Worm (Caenorhabditis elegans) whole organism, young adult: ENCODE measurements around the gene W03B1.9.

Experiments
- F22D6.2 ChIP-seq: sonication (generic microtip); optimal IDR thresholded peaks from 2 replicates; lab custom pipeline; 2016; ENCODE audit warnings: mild to moderate bottlenecking, missing genetic modification characterization, missing compliant biosample characterization
- F23B12.7 ChIP-seq: sonication (generic microtip); optimal IDR thresholded peaks from 2 replicates; lab custom pipeline; 2017; ENCODE audit warnings: missing genetic modification characterization, mild to moderate bottlenecking, missing compliant biosample characterization, antibody characterized with exemption, moderate library complexity; ENCODE audit not compliant: insufficient read depth
- F49E8.2 ChIP-seq: sonication (generic microtip); optimal IDR thresholded peaks from 3 replicates; lab custom pipeline; 2017; ENCODE audit warnings: missing genetic modification characterization, mild to moderate bottlenecking, missing compliant biosample characterization, antibody characterized with exemption, moderate library complexity; ENCODE audit not compliant: insufficient read depth
- K12H6.12 ChIP-seq: fragments of 200-800 bp; sonication (Bioruptor generic); optimal IDR thresholded peaks from 2 replicates; lab custom pipeline; 2018; ENCODE audit warnings: mild to moderate bottlenecking, missing genetic modification characterization, missing compliant biosample characterization
- Y67H2A.10 ChIP-seq: fragments of 200-800 bp; sonication (Bioruptor generic); conservative IDR thresholded peaks from 2 replicates; pipeline ENCODE4 v1.3.6; 2022; ENCODE audit warnings: missing genetic modification reagents, missing genetic modification characterization, missing compliant biosample characterization
- ama-1 ChIP-seq, 3 experiments: fragments of 150-350 bp in 1 of 3; sonication (generic microtip) in 2 of 3; optimal IDR thresholded peaks; 2 replicates each; lab custom pipeline; 2014 to 2018; ENCODE audit warnings: missing biosample characterization in 2 of 3, missing genetic modification characterization in 2 of 3, missing genetic modification reagents in 2 of 3
- atf-7 ChIP-seq: sonication (generic microtip); optimal IDR thresholded peaks from 2 replicates; lab custom pipeline; 2017; ENCODE audit warnings: mild to moderate bottlenecking, missing genetic modification characterization, missing compliant biosample characterization
- bed-2 ChIP-seq: fragments of 200-800 bp; sonication (Bioruptor generic); IDR thresholded peaks from 2 replicates; pipeline ENCODE4 v1.3.6; 2022; ENCODE audit warnings: missing genetic modification reagents, missing genetic modification characterization, missing compliant biosample characterization
- ccch-3 ChIP-seq: fragments of 200-800 bp; sonication (Bioruptor generic); optimal IDR thresholded peaks from 2 replicates; lab custom pipeline; 2018; ENCODE audit warnings: mild to moderate bottlenecking, missing genetic modification characterization, missing compliant biosample characterization
- cebp-1 ChIP-seq, 2 experiments: fragments of 200-800 bp in 1 of 2; sonication (Bioruptor generic) in 1 of 2; sonication (generic microtip) in 1 of 2; IDR thresholded peaks in 1 of 2; optimal IDR thresholded peaks in 1 of 2; 2 replicates each; pipeline versions ENCODE4 v1.3.6 to Lab custom; 2017 to 2022; ENCODE audit warnings: missing compliant biosample characterization in 2 of 2, missing genetic modification characterization in 2 of 2, mild to moderate bottlenecking in 1 of 2, missing genetic modification reagents in 1 of 2, moderate library complexity in 1 of 2
- cebp-2 ChIP-seq: fragments of 200-800 bp; sonication (Bioruptor generic); IDR thresholded peaks from 2 replicates; pipeline ENCODE4 v1.3.6; 2022; ENCODE audit warnings: missing genetic modification characterization, missing compliant biosample characterization
- ceh-27 ChIP-seq: fragments of 200-800 bp; sonication (Bioruptor generic); optimal IDR thresholded peaks from 2 replicates; lab custom pipeline; 2018; ENCODE audit warnings: mild to moderate bottlenecking, missing genetic modification characterization, moderate library complexity, missing compliant biosample characterization
- ceh-40 ChIP-seq: fragments of 200-800 bp; sonication (Bioruptor generic); IDR thresholded peaks from 2 replicates; pipeline ENCODE4 v1.3.6; 2022; ENCODE audit warnings: missing genetic modification characterization, missing compliant biosample characterization
- ceh-91 ChIP-seq: fragments of 200-800 bp; sonication (Bioruptor generic); IDR thresholded peaks from 2 replicates; pipeline ENCODE4 v1.3.6; 2022; ENCODE audit warnings: missing genetic modification reagents, missing genetic modification characterization, missing compliant biosample characterization
- egl-18 ChIP-seq: fragments of 200-800 bp; sonication (Bioruptor generic); IDR thresholded peaks from 2 replicates; pipeline ENCODE4 v1.3.6; 2022; ENCODE audit warnings: missing genetic modification reagents, missing genetic modification characterization, missing compliant biosample characterization
- egrh-3 ChIP-seq: fragments of 200-800 bp; sonication (Bioruptor generic); IDR thresholded peaks from 2 replicates; pipeline ENCODE4 v1.3.6; 2022; ENCODE audit warnings: missing genetic modification reagents, missing genetic modification characterization, missing compliant biosample characterization
- gei-17 ChIP-seq: fragments of 200-800 bp; sonication (Bioruptor generic); optimal IDR thresholded peaks from 2 replicates; lab custom pipeline; 2018; ENCODE audit warnings: mild to moderate bottlenecking, missing genetic modification characterization, missing compliant biosample characterization
- hmg-1.2 ChIP-seq: fragments of 200-800 bp; sonication (Bioruptor generic); IDR thresholded peaks from 2 replicates; pipeline ENCODE4 v1.3.6; 2022; ENCODE audit warnings: missing genetic modification reagents, missing genetic modification characterization, missing compliant biosample characterization
- hmg-20 ChIP-seq: fragments of 200-800 bp; sonication (Bioruptor generic); IDR thresholded peaks from 2 replicates; pipeline ENCODE4 v1.3.6; 2022; ENCODE audit warnings: missing genetic modification reagents, missing genetic modification characterization, missing compliant biosample characterization
- let-526 ChIP-seq: fragments of 200-800 bp; sonication (Bioruptor generic); IDR thresholded peaks from 2 replicates; pipeline ENCODE4 v1.3.6; 2022; ENCODE audit warnings: missing genetic modification reagents, missing genetic modification characterization, missing compliant biosample characterization
- let-607 ChIP-seq, 2 experiments: fragments of 200-800 bp in 1 of 2; sonication (Bioruptor generic) in 1 of 2; sonication (generic microtip) in 1 of 2; optimal IDR thresholded peaks; 2 replicates each; lab custom pipeline; 2016 to 2018; ENCODE audit warnings: mild to moderate bottlenecking in 2 of 2, missing compliant biosample characterization in 2 of 2, missing genetic modification characterization in 2 of 2, moderate library complexity in 2 of 2, missing genotype in 1 of 2
- lin-26 ChIP-seq: fragments of 200-800 bp; sonication (Bioruptor generic); IDR thresholded peaks from 2 replicates; pipeline ENCODE4 v1.3.6; 2022; ENCODE audit warnings: missing genetic modification reagents, missing genetic modification characterization, missing compliant biosample characterization
- lin-35 ChIP-seq, 3 experiments: fragments of 150-350 bp in 2 of 3; sonication (generic microtip) in 1 of 3; optimal IDR thresholded peaks; 2 replicates each; lab custom pipeline; 2014 to 2018; ENCODE audit warnings: missing biosample characterization in 3 of 3, missing genetic modification characterization in 3 of 3, missing genetic modification reagents in 3 of 3
- lin-40 ChIP-seq: sonication (generic microtip); optimal IDR thresholded peaks from 2 replicates; lab custom pipeline; 2016; ENCODE audit warnings: missing genetic modification characterization, mild to moderate bottlenecking, missing compliant biosample characterization, missing genotype, missing genetic modification reagents
- lin-54 ChIP-seq: fragments of 200-800 bp; sonication (Bioruptor generic); optimal IDR thresholded peaks from 2 replicates; lab custom pipeline; 2018; ENCODE audit warnings: mild to moderate bottlenecking, missing genetic modification characterization, missing compliant biosample characterization
- mxl-1 ChIP-seq: sonication (generic microtip); optimal IDR thresholded peaks from 2 replicates; lab custom pipeline; 2016; ENCODE audit warnings: missing genetic modification characterization, missing compliant biosample characterization
- nfyb-1 ChIP-seq: fragments of 200-800 bp; sonication (Bioruptor generic); IDR thresholded peaks from 2 replicates; pipeline ENCODE4 v1.3.6; 2022; ENCODE audit warnings: missing genetic modification reagents, missing genetic modification characterization, missing compliant biosample characterization
- nhr-27 ChIP-seq: fragments of 200-800 bp; sonication (Bioruptor generic); optimal IDR thresholded peaks from 2 replicates; lab custom pipeline; 2018; ENCODE audit warnings: mild to moderate bottlenecking, missing genetic modification characterization, moderate library complexity, missing compliant biosample characterization
- nhr-90 ChIP-seq: sonication (generic microtip); optimal IDR thresholded peaks from 2 replicates; lab custom pipeline; 2016; ENCODE audit warnings: missing genotype, mild to moderate bottlenecking, missing genetic modification characterization, missing compliant biosample characterization
- repo-1 ChIP-seq: sonication (generic microtip); optimal IDR thresholded peaks from 2 replicates; lab custom pipeline; 2017; ENCODE audit warnings: mild to moderate bottlenecking, missing genetic modification characterization, missing compliant biosample characterization
- snpc-1.3 ChIP-seq: sonication (generic microtip); optimal IDR thresholded peaks from 2 replicates; lab custom pipeline; 2017; ENCODE audit warnings: missing genetic modification characterization, mild to moderate bottlenecking, missing compliant biosample characterization, antibody characterized with exemption, moderate library complexity, missing genotype, missing genetic modification reagents; ENCODE audit not compliant: insufficient read depth
- snpc-4 ChIP-seq, 5 experiments: fragments of 150-350 bp in 1 of 5; sonication (generic microtip) in 4 of 5; optimal IDR thresholded peaks; 2 replicates each; lab custom pipeline; 2014 to 2018; ENCODE audit warnings: missing genetic modification characterization in 5 of 5, missing biosample characterization in 3 of 5, antibody characterized with exemption in 2 of 5, mild to moderate bottlenecking in 2 of 5, missing compliant biosample characterization in 2 of 5, missing genotype in 2 of 5, moderate library complexity in 2 of 5, missing genetic modification reagents in 1 of 5
- somi-1 ChIP-seq: fragments of 200-800 bp; sonication (Bioruptor generic); optimal IDR thresholded peaks from 2 replicates; lab custom pipeline; 2018; ENCODE audit warnings: mild to moderate bottlenecking, missing genetic modification characterization, missing compliant biosample characterization
- tbp1 ChIP-seq: fragments of 200-800 bp; sonication (Bioruptor generic); optimal IDR thresholded peaks from 2 replicates; lab custom pipeline; 2018; ENCODE audit warnings: mild to moderate bottlenecking, missing genetic modification characterization, missing compliant biosample characterization
- tbx-9 ChIP-seq: sonication (generic microtip); optimal IDR thresholded peaks from 2 replicates; lab custom pipeline; 2016; ENCODE audit warnings: borderline replicate concordance, missing genetic modification characterization, inconsistent platforms, missing compliant biosample characterization
- tlf-1 ChIP-seq: fragments of 200-800 bp; sonication (Bioruptor generic); optimal IDR thresholded peaks from 2 replicates; lab custom pipeline; 2018; ENCODE audit warnings: mild to moderate bottlenecking, missing genetic modification characterization, missing compliant biosample characterization
- unc-130 ChIP-seq: sonication (generic microtip); optimal IDR thresholded peaks from 2 replicates; lab custom pipeline; 2016; ENCODE audit warnings: missing genetic modification reagents, missing genetic modification characterization, missing compliant biosample characterization
- xnd-1 ChIP-seq: sonication (generic microtip); optimal IDR thresholded peaks from 2 replicates; lab custom pipeline; 2016; ENCODE audit warnings: missing genotype, missing genetic modification reagents, missing genetic modification characterization, missing compliant biosample characterization
- ztf-22 ChIP-seq: fragments of 200-800 bp; sonication (Bioruptor generic); optimal IDR thresholded peaks from 2 replicates; lab custom pipeline; 2018; ENCODE audit warnings: mild to moderate bottlenecking, missing genetic modification characterization, moderate library complexity, missing compliant biosample characterization
- ztf-25 ChIP-seq: fragments of 200-800 bp; sonication (Bioruptor generic); IDR thresholded peaks from 2 replicates; pipeline ENCODE4 v1.3.6; 2022; ENCODE audit warnings: missing genetic modification reagents, missing genetic modification characterization, missing compliant biosample characterization
- ztf-28 ChIP-seq: fragments of 200-800 bp; sonication (Bioruptor generic); IDR thresholded peaks from 2 replicates; pipeline ENCODE4 v1.3.6; 2022; ENCODE audit warnings: missing genetic modification reagents, missing genetic modification characterization, missing compliant biosample characterization
- ztf-3 ChIP-seq: fragments of 200-800 bp; sonication (Bioruptor generic); optimal IDR thresholded peaks from 2 replicates; lab custom pipeline; 2018; ENCODE audit warnings: mild to moderate bottlenecking, missing genetic modification characterization, missing compliant biosample characterization
- ztf-6 ChIP-seq: fragments of 200-800 bp; sonication (Bioruptor generic); IDR thresholded peaks from 2 replicates; pipeline ENCODE4 v1.3.6; 2022; ENCODE audit warnings: missing genetic modification reagents, missing genetic modification characterization, missing compliant biosample characterization

Gene W03B1.9

DNA sequence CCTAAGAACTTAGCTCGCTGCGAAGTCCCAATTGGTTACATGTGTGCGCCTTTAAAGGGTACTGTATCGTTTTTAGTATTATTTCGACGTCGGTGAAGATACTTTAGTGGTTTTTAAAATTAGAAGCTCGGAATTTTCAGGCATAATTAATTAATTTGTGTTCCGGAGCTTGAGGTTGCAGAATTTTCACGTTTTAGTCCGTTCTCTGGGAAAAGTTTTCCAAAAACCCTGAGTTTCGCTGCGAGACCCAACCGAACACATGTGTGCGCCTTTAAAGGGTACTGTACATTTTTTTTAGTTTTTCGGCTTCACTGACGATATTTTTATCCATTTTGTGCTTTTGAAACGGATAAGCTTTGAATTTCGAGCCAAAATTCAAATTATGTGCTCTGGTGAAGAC, 36.7 kb upstream of the W03B1.9 start (continued):
- no peak for TF ChIP-seq cebp-1 (GFP tag; IDR thresholded peaks at IDR 0.05; lab: Robert Waterston, UW)
- TF ChIP-seq cebp-1 (tag; optimal IDR thresholded peaks at IDR 0.05; lab: Kevin White, UChicago): no peak
- TF ChIP-seq tlf-1: peak; percentile 32
- no peak for TF ChIP-seq ceh-40
- no peak for TF ChIP-seq lin-35 (GFP tag; optimal IDR thresholded peaks at IDR 0.05; lab: Kevin White, UChicago)
- TF ChIP-seq ceh-91 (GFP tag; lab: Robert Waterston, UW): peak; percentile 63
- TF ChIP-seq lin-40 (tag; lab: Kevin White, UChicago): no peak
- TF ChIP-seq atf-7 (tag; lab: Kevin White, UChicago): no peak
- TF ChIP-seq hmg-20 (GFP tag; lab: Robert Waterston, UW): no peak
- TF ChIP-seq let-607 (tag; optimal IDR thresholded peaks at IDR 0.05; lab: Kevin White, UChicago): no peak
- TF ChIP-seq nhr-90 (tag; lab: Kevin White, UChicago): no peak
- no peak for TF ChIP-seq nfyb-1 (GFP tag; lab: Robert Waterston, UW)
- TF ChIP-seq F22D6.2 (tag; lab: Kevin White, UChicago): no peak
- TF ChIP-seq ama-1 (optimal IDR thresholded peaks at IDR 0.05; lab: Kevin White, UChicago): no peak
- TF ChIP-seq ama-1 (GFP tag; optimal IDR thresholded peaks at IDR 0.05; lab: Kevin White, UChicago): no peak
- no peak for TF ChIP-seq mxl-1
- peak; percentile 54 for TF ChIP-seq F49E8.2
- no peak for TF ChIP-seq ztf-28 (GFP tag; lab: Robert Waterston, UW)
- TF ChIP-seq K12H6.12: no peak
- TF ChIP-seq egrh-3 (GFP tag; lab: Robert Waterston, UW): no peak
- no peak for TF ChIP-seq F23B12.7
- no peak for TF ChIP-seq bed-2 (GFP tag; lab: Robert Waterston, UW)
- no peak for TF ChIP-seq Y67H2A.10 (GFP tag; lab: Robert Waterston, UW)
- TF ChIP-seq tbx-9 (tag; lab: Kevin White, UChicago): no peak
- TF ChIP-seq let-526 (GFP tag; lab: Robert Waterston, UW): no peak
- TF ChIP-seq cebp-2 (GFP tag; lab: Robert Waterston, UW): no peak
- TF ChIP-seq lin-54 (GFP tag; lab: Kevin White, UChicago): peak; percentile 27
- peak; percentile 41 for TF ChIP-seq hmg-1.2 (GFP tag; lab: Robert Waterston, UW)
- TF ChIP-seq gei-17 (GFP tag; lab: Kevin White, UChicago): no peak

DNA sequence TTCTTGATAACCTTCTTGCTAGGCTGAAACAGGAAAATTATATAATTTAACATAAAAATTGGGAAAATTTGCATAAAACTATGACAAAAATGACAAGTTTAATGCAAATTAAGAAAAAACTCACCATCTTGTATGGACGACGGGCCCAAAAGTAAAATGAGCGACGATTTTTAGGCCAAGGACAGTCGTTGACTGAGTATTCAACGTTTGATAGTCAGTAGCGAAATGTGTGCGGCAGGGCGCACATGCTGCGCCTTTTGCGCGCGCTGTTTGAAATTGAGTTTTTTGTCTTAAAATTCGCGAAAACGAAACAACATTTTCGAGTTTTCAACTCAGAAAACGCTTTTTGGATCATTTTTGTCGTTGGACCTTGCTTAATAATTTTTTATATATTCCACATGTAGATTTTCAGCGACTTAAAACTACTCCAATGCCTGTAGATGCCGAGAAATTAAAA, 33.7 kb upstream of the W03B1.9 start, which contains the start of the genes rpl-7A and set-21:
Gene rpl-7A, minus strand, starts transcription at position 153 of the 457 bp plus-strand sequence.
Gene set-21, plus strand, starts transcription at position 407 of the 457 bp plus-strand sequence.
- TF ChIP-seq let-607 (tag; optimal IDR thresholded peaks at IDR 0.05; lab: Kevin White, UChicago) (peak; percentile 85 to 92), unc-130 (GFP tag; lab: Kevin White, UChicago) (peak; percentile 82), lin-54 (GFP tag; lab: Kevin White, UChicago) (peak; percentile 99), tbp1 (GFP tag; lab: Kevin White, UChicago) (peak; percentile 75), nhr-27 (no peak), ztf-3 (GFP tag; lab: Kevin White, UChicago) (no peak), xnd-1 (tag; lab: Kevin White, UChicago) (peak; percentile 67), ccch-3 (no peak), ztf-6 (peak; percentile 89), snpc-1.3 (tag; lab: Kevin White, UChicago) (peak; percentile 59), ceh-27 (peak; percentile 96), F23B12.7 (peak; percentile 79), somi-1 (GFP tag; lab: Kevin White, UChicago) (peak; percentile 80), K12H6.12 (peak; percentile 87), repo-1 (peak; percentile 80), tbx-9 (tag; lab: Kevin White, UChicago) (no peak), ztf-25 (GFP tag; lab: Robert Waterston, UW) (0 out of 2 replicates have a peak, but pooled peaks have one; percentile 19), let-526 (GFP tag; lab: Robert Waterston, UW) (peak; percentile 90), nhr-90 (tag; lab: Kevin White, UChicago) (peak; percentile 36), ama-1 (optimal IDR thresholded peaks at IDR 0.05; lab: Kevin White, UChicago) (no peak), ama-1 (GFP tag; optimal IDR thresholded peaks at IDR 0.05; lab: Kevin White, UChicago) (no peak), lin-35 (GFP tag; optimal IDR thresholded peaks at IDR 0.05; lab: Kevin White, UChicago) (peak; percentile 63 to 97 (median 81)), ztf-22 (GFP tag; lab: Kevin White, UChicago) (peak; percentile 47), snpc-4 (GFP tag; optimal IDR thresholded peaks at IDR 0.05; lab: Kevin White, UChicago) (peak; percentile 55), snpc-4 (tag; optimal IDR thresholded peaks at IDR 0.05; lab: Kevin White, UChicago) (peak; percentile 25 to 82 (median 74)), egl-18 (GFP tag; lab: Robert Waterston, UW) (peak; percentile 97), lin-26 (peak; percentile 25; the same call in 1 of the 2 replicates)
